Worm (Caenorhabditis elegans): ENCODE data around the gene stip-1.

DNA sequence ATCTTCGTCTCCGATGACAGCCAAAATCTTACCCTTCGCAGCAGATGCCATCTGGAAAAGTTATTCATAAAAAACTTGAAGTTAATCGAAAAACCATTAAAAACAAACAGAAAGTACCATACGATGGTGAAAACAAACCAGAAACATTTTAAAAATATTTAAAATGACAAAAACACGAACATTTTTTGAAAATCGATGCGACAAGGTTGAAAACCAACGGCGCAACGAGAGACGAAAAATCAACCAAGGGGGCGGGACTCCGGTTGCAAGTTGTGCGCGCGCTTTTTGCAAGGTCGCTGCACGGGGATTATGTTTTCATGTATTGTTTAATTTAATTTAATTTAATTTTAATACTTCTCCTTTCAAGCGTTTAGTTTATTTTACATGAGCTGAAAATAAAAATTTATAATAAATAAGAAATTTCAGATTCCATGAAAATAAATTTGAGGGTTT, 46.1 kb downstream of the stip-1 start, which contains the start of gene vha-9:
- TF ChIP-seq unc-62 (GFP tag; optimal IDR thresholded peaks at IDR 0.05): no peak
- no peak for TF ChIP-seq mdl-1 (tag; optimal IDR thresholded peaks at IDR 0.05)
- peak; percentile 61 for TF ChIP-seq ama-1 (optimal IDR thresholded peaks at IDR 0.05)
- no peak for TF ChIP-seq ztf-11 (tag; optimal IDR thresholded peaks at IDR 0.05)
- no peak for TF ChIP-seq skn-1 (tag; optimal IDR thresholded peaks at IDR 0.05)

Measured in whole organism, L3 larva.